Fruit fly (Drosophila melanogaster): ENCODE results near the gene ome.

DNA sequence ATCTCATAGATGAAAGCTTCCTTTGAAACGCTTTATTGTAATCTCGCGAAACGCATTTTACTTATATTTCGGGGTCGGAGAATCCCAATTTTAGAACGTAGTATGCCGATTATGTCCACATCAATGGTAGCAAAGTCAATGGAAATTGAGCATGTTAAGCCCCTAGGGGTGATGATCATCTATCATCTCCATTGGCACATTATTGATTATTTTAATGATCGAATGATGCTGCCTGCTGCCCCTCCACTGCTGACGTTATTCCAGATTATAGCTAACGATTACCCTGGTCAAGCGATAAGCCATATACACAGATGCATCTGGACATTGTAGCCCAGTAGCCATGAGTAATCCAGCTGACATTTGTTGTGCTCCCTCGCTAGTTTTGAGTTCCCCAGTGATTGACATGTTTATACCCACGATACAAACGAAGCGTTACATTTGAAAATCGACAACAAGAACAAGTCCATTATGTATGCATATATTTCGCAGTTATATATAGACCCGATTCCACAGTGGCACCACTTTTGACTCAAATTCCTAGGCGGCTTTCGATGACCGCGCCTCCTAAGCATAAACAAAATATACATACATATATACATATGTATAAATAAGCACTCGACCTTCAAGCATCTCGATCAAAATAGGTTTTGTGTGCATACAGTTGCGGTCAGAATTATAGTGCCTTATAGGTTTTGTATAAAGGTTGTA is 111.8 kb downstream of the ome start:
- TF ChIP-seq h (GFP tag; optimal IDR thresholded peaks at IDR 0.05) = no peak
- no peak for TF ChIP-seq fru (GFP tag; optimal IDR thresholded peaks at IDR 0.05)
- TF ChIP-seq N (GFP tag; optimal IDR thresholded peaks at IDR 0.05) = no peak
- no peak for TF ChIP-seq OdsH (GFP tag; optimal IDR thresholded peaks at IDR 0.05)
- TF ChIP-seq foxo (GFP tag; optimal IDR thresholded peaks at IDR 0.05) = no peak
- no peak for TF ChIP-seq dmrt93B (GFP tag; optimal IDR thresholded peaks at IDR 0.05)
- TF ChIP-seq Dif (GFP tag; optimal IDR thresholded peaks at IDR 0.05; ENCODE audit: partially characterized antibody) = no peak
- no peak for TF ChIP-seq rgr (GFP tag; optimal IDR thresholded peaks at IDR 0.05)
- no peak for TF ChIP-seq Jra (GFP tag; optimal IDR thresholded peaks at IDR 0.05)
- no peak for TF ChIP-seq Abd-B (GFP tag; optimal IDR thresholded peaks at IDR 0.05)
- no peak for TF ChIP-seq tai (GFP tag; optimal IDR thresholded peaks at IDR 0.05)
- no peak for TF ChIP-seq ey (GFP tag; optimal IDR thresholded peaks at IDR 0.05)

Data from whole organism, wandering third instar larva.